Worm (Caenorhabditis elegans) whole organism, young adult: ENCODE data around the gene srbc-23.

ENCODE experiments used
- B0336.3 ChIP-seq: fragments of 200-800 bp; sonication (Bioruptor generic); IDR thresholded peaks from 2 replicates; pipeline ENCODE4 v1.3.6; 2022; ENCODE audit warnings: missing genetic modification characterization, missing compliant biosample characterization
- C06A6.2 ChIP-seq: fragments of 200-800 bp; sonication (Bioruptor generic); conservative IDR thresholded peaks from 2 replicates; pipeline ENCODE4 v1.3.6; 2022; ENCODE audit warnings: missing genetic modification characterization, missing compliant biosample characterization
- D2030.7 ChIP-seq: fragments of 200-800 bp; sonication (Bioruptor generic); IDR thresholded peaks from 2 replicates; pipeline ENCODE4 v1.3.6; 2022; ENCODE audit warnings: missing genetic modification reagents, missing genetic modification characterization, missing compliant biosample characterization
- F22D6.2 ChIP-seq: sonication (generic microtip); optimal IDR thresholded peaks from 2 replicates; lab custom pipeline; 2016; ENCODE audit warnings: mild to moderate bottlenecking, missing genetic modification characterization, missing compliant biosample characterization
- F23B12.7 ChIP-seq: sonication (generic microtip); optimal IDR thresholded peaks from 2 replicates; lab custom pipeline; 2017; ENCODE audit warnings: missing genetic modification characterization, mild to moderate bottlenecking, missing compliant biosample characterization, antibody characterized with exemption, moderate library complexity; ENCODE audit not compliant: insufficient read depth
- F37B4.10 ChIP-seq: fragments of 200-800 bp; sonication (Bioruptor generic); IDR thresholded peaks from 2 replicates; pipeline ENCODE4 v1.3.6; 2022; ENCODE audit warnings: missing genetic modification characterization, missing compliant biosample characterization
- F49E8.2 ChIP-seq: sonication (generic microtip); optimal IDR thresholded peaks from 3 replicates; lab custom pipeline; 2017; ENCODE audit warnings: missing genetic modification characterization, mild to moderate bottlenecking, missing compliant biosample characterization, antibody characterized with exemption, moderate library complexity; ENCODE audit not compliant: insufficient read depth
- F55B11.4 ChIP-seq: sonication (generic microtip); optimal IDR thresholded peaks from 2 replicates; lab custom pipeline; 2016; ENCODE audit warnings: missing compliant biosample characterization, missing genetic modification characterization, borderline replicate concordance; ENCODE audit not compliant: insufficient read depth
- F57C9.4 ChIP-seq: sonication (generic microtip); optimal IDR thresholded peaks from 2 replicates; lab custom pipeline; 2017; ENCODE audit warnings: mild to moderate bottlenecking, missing genetic modification characterization, missing compliant biosample characterization
- K12H6.12 ChIP-seq: fragments of 200-800 bp; sonication (Bioruptor generic); optimal IDR thresholded peaks from 2 replicates; lab custom pipeline; 2018; ENCODE audit warnings: mild to moderate bottlenecking, missing genetic modification characterization, missing compliant biosample characterization
- T26A5.8 ChIP-seq: sonication (generic microtip); optimal IDR thresholded peaks from 2 replicates; lab custom pipeline; 2016; ENCODE audit warnings: missing genetic modification characterization, missing compliant biosample characterization
- Y53G8AR.9 ChIP-seq: fragments of 200-800 bp; sonication (Bioruptor generic); conservative IDR thresholded peaks from 2 replicates; pipeline ENCODE4 v1.3.6; 2022; ENCODE audit warnings: missing genetic modification reagents, missing genetic modification characterization, missing compliant biosample characterization
- Y67H2A.10 ChIP-seq: fragments of 200-800 bp; sonication (Bioruptor generic); conservative IDR thresholded peaks from 2 replicates; pipeline ENCODE4 v1.3.6; 2022; ENCODE audit warnings: missing genetic modification reagents, missing genetic modification characterization, missing compliant biosample characterization
- Y79H2A.3 ChIP-seq: fragments of 200-800 bp; sonication (Bioruptor generic); conservative IDR thresholded peaks from 2 replicates; pipeline ENCODE4 v1.3.6; 2022; ENCODE audit warnings: missing genetic modification reagents, missing genetic modification characterization, missing compliant biosample characterization
- attf-5 ChIP-seq: fragments of 200-800 bp; sonication (Bioruptor generic); optimal IDR thresholded peaks from 2 replicates; lab custom pipeline; 2018; ENCODE audit warnings: mild to moderate bottlenecking, missing genetic modification characterization, missing compliant biosample characterization
- cebp-1 ChIP-seq, 2 experiments: fragments of 200-800 bp in 1 of 2; sonication (Bioruptor generic) in 1 of 2; sonication (generic microtip) in 1 of 2; IDR thresholded peaks in 1 of 2; optimal IDR thresholded peaks in 1 of 2; 2 replicates each; pipeline versions ENCODE4 v1.3.6 to Lab custom; 2017 to 2022; ENCODE audit warnings: missing compliant biosample characterization in 2 of 2, missing genetic modification characterization in 2 of 2, mild to moderate bottlenecking in 1 of 2, missing genetic modification reagents in 1 of 2, moderate library complexity in 1 of 2
- cebp-2 ChIP-seq: fragments of 200-800 bp; sonication (Bioruptor generic); IDR thresholded peaks from 2 replicates; pipeline ENCODE4 v1.3.6; 2022; ENCODE audit warnings: missing genetic modification characterization, missing compliant biosample characterization
- ceh-100 ChIP-seq: fragments of 200-800 bp; sonication (Bioruptor generic); IDR thresholded peaks from 2 replicates; pipeline ENCODE4 v1.3.6; 2022; ENCODE audit warnings: missing genetic modification reagents, missing genetic modification characterization, missing compliant biosample characterization
- ceh-91 ChIP-seq: fragments of 200-800 bp; sonication (Bioruptor generic); IDR thresholded peaks from 2 replicates; pipeline ENCODE4 v1.3.6; 2022; ENCODE audit warnings: missing genetic modification reagents, missing genetic modification characterization, missing compliant biosample characterization
- die-1 ChIP-seq: sonication (generic microtip); optimal IDR thresholded peaks from 2 replicates; lab custom pipeline; 2016; ENCODE audit warnings: missing genotype, mild to moderate bottlenecking, missing genetic modification characterization, missing compliant biosample characterization
- dox-1 ChIP-seq: fragments of 200-800 bp; sonication (Bioruptor generic); IDR thresholded peaks from 2 replicates; pipeline ENCODE4 v1.3.6; 2022; ENCODE audit warnings: missing genetic modification reagents, missing genetic modification characterization, missing compliant biosample characterization
- dpff-1 ChIP-seq: sonication (generic microtip); optimal IDR thresholded peaks from 2 replicates; lab custom pipeline; 2017; ENCODE audit warnings: mild to moderate bottlenecking, missing genetic modification characterization, missing compliant biosample characterization
- efl-1 ChIP-seq: fragments of 150-350 bp; optimal IDR thresholded peaks from 2 replicates; lab custom pipeline; 2014; ENCODE audit warnings: missing biosample characterization, missing genetic modification reagents, missing genetic modification characterization
- egl-44 ChIP-seq: fragments of 200-800 bp; sonication (Bioruptor generic); IDR thresholded peaks from 2 replicates; pipeline ENCODE4 v1.3.6; 2022; ENCODE audit warnings: missing genetic modification reagents, missing genetic modification characterization, missing compliant biosample characterization
- egrh-3 ChIP-seq: fragments of 200-800 bp; sonication (Bioruptor generic); IDR thresholded peaks from 2 replicates; pipeline ENCODE4 v1.3.6; 2022; ENCODE audit warnings: missing genetic modification reagents, missing genetic modification characterization, missing compliant biosample characterization
- fkh-3 ChIP-seq: sonication (generic microtip); optimal IDR thresholded peaks from 2 replicates; lab custom pipeline; 2016; ENCODE audit warnings: mild to moderate bottlenecking, missing genetic modification characterization, missing compliant biosample characterization
- gei-17 ChIP-seq: fragments of 200-800 bp; sonication (Bioruptor generic); optimal IDR thresholded peaks from 2 replicates; lab custom pipeline; 2018; ENCODE audit warnings: mild to moderate bottlenecking, missing genetic modification characterization, missing compliant biosample characterization
- hlh-12 ChIP-seq: sonication (generic microtip); optimal IDR thresholded peaks from 2 replicates; lab custom pipeline; 2016; ENCODE audit warnings: missing genetic modification characterization, missing compliant biosample characterization
- hrde-1 ChIP-seq: sonication (generic microtip); optimal IDR thresholded peaks from 2 replicates; lab custom pipeline; 2016; ENCODE audit warnings: missing genetic modification characterization, mild to moderate bottlenecking, missing compliant biosample characterization, moderate library complexity, missing genotype, missing genetic modification reagents, borderline replicate concordance
- let-526 ChIP-seq: fragments of 200-800 bp; sonication (Bioruptor generic); IDR thresholded peaks from 2 replicates; pipeline ENCODE4 v1.3.6; 2022; ENCODE audit warnings: missing genetic modification reagents, missing genetic modification characterization, missing compliant biosample characterization
- mel-28 ChIP-seq: sonication (generic microtip); optimal IDR thresholded peaks from 2 replicates; lab custom pipeline; 2016; ENCODE audit warnings: borderline replicate concordance, mild to moderate bottlenecking, missing genetic modification characterization, missing compliant biosample characterization
- mxl-1 ChIP-seq: sonication (generic microtip); optimal IDR thresholded peaks from 2 replicates; lab custom pipeline; 2016; ENCODE audit warnings: missing genetic modification characterization, missing compliant biosample characterization
- nfyb-1 ChIP-seq: fragments of 200-800 bp; sonication (Bioruptor generic); IDR thresholded peaks from 2 replicates; pipeline ENCODE4 v1.3.6; 2022; ENCODE audit warnings: missing genetic modification reagents, missing genetic modification characterization, missing compliant biosample characterization
- nhr-179 ChIP-seq: sonication (generic microtip); optimal IDR thresholded peaks from 2 replicates; lab custom pipeline; 2016; ENCODE audit warnings: mild to moderate bottlenecking, missing genetic modification characterization, missing compliant biosample characterization
- nhr-27 ChIP-seq: fragments of 200-800 bp; sonication (Bioruptor generic); optimal IDR thresholded peaks from 2 replicates; lab custom pipeline; 2018; ENCODE audit warnings: mild to moderate bottlenecking, missing genetic modification characterization, moderate library complexity, missing compliant biosample characterization
- pbrm-1 ChIP-seq: fragments of 200-800 bp; sonication (Bioruptor generic); IDR thresholded peaks from 2 replicates; pipeline ENCODE4 v1.3.6; 2022; ENCODE audit warnings: missing genetic modification reagents, missing genetic modification characterization, missing compliant biosample characterization
- rcor-1 ChIP-seq: fragments of 200-800 bp; sonication (Bioruptor generic); IDR thresholded peaks from 2 replicates; pipeline ENCODE4 v1.3.6; 2022; ENCODE audit warnings: missing genetic modification reagents, missing genetic modification characterization, missing compliant biosample characterization
- rec-8 ChIP-seq, 2 experiments: sonication (generic microtip); optimal IDR thresholded peaks; 2 replicates each; lab custom pipeline; 2016; ENCODE audit warnings: mild to moderate bottlenecking in 2 of 2, missing genetic modification characterization in 2 of 2, missing genetic modification reagents in 2 of 2, missing genotype in 2 of 2, missing biosample characterization in 1 of 2, missing compliant biosample characterization in 1 of 2, moderate library complexity in 1 of 2
- rpc-1 ChIP-seq, 2 experiments: fragments of 150-350 bp in 1 of 2; sonication (generic microtip) in 1 of 2; optimal IDR thresholded peaks; 2 replicates each; lab custom pipeline; 2014 to 2018; ENCODE audit warnings: missing biosample characterization in 1 of 2, missing genetic modification characterization in 1 of 2, missing genetic modification reagents in 1 of 2, missing genotype in 1 of 2
- sdz-38 ChIP-seq: sonication (generic microtip); optimal IDR thresholded peaks from 2 replicates; lab custom pipeline; 2016; ENCODE audit warnings: missing genotype, missing genetic modification characterization, missing compliant biosample characterization
- sea-2 ChIP-seq: fragments of 200-800 bp; sonication (Bioruptor generic); IDR thresholded peaks from 2 replicates; pipeline ENCODE4 v1.3.6; 2022; ENCODE audit warnings: missing genetic modification characterization, missing compliant biosample characterization
- snpc-1.3 ChIP-seq: sonication (generic microtip); optimal IDR thresholded peaks from 2 replicates; lab custom pipeline; 2017; ENCODE audit warnings: missing genetic modification characterization, mild to moderate bottlenecking, missing compliant biosample characterization, antibody characterized with exemption, moderate library complexity, missing genotype, missing genetic modification reagents; ENCODE audit not compliant: insufficient read depth
- snpc-3.4 ChIP-seq: sonication (generic microtip); optimal IDR thresholded peaks from 2 replicates; lab custom pipeline; 2017; ENCODE audit warnings: missing genetic modification characterization, mild to moderate bottlenecking, missing compliant biosample characterization, antibody characterized with exemption, moderate library complexity, missing genotype, missing genetic modification reagents
- unc-130 ChIP-seq: sonication (generic microtip); optimal IDR thresholded peaks from 2 replicates; lab custom pipeline; 2016; ENCODE audit warnings: missing genetic modification reagents, missing genetic modification characterization, missing compliant biosample characterization
- zfh-2 ChIP-seq: fragments of 200-800 bp; sonication (Bioruptor generic); conservative IDR thresholded peaks from 2 replicates; pipeline ENCODE4 v1.3.6; 2022; ENCODE audit warnings: missing genetic modification reagents, missing genetic modification characterization, missing compliant biosample characterization
- ztf-18 ChIP-seq: sonication (generic microtip); optimal IDR thresholded peaks from 2 replicates; lab custom pipeline; 2016; ENCODE audit warnings: missing genotype, mild to moderate bottlenecking, missing genetic modification characterization, missing compliant biosample characterization

srbc-23 gene

ce11 chrV:2126996-2127585 lies 26.3 kb upstream of the srbc-23 start, which contains the start of gene ldp-1 (continued):
- TF ChIP-seq ztf-18 (tag; lab: Kevin White, UChicago) (no peak), B0336.3 (GFP tag; lab: Robert Waterston, UW) (0 out of 2 replicates have a peak, but pooled peaks have one; percentile 39), gei-17 (no peak), nhr-179 (tag; lab: Kevin White, UChicago) (no peak), snpc-3.4 (tag; lab: Kevin White, UChicago) (no peak), sdz-38 (tag; lab: Kevin White, UChicago) (no peak), pbrm-1 (GFP tag; lab: Robert Waterston, UW) (0 out of 2 replicates have a peak, but pooled peaks have one; percentile 32), mel-28 (tag; lab: Kevin White, UChicago) (no peak), F22D6.2 (peak; percentile 60), hlh-12 (tag; lab: Kevin White, UChicago) (no peak), dpff-1 (tag; lab: Kevin White, UChicago) (no peak), mxl-1 (tag; lab: Kevin White, UChicago) (no peak), attf-5 (GFP tag; lab: Kevin White, UChicago) (no peak), Y53G8AR.9 (GFP tag; lab: Robert Waterston, UW) (no peak), F23B12.7 (tag; lab: Kevin White, UChicago) (no peak), ceh-91 (GFP tag; lab: Robert Waterston, UW) (peak; percentile 45; the same call in 1 of the 2 replicates), sea-2 (GFP tag; lab: Robert Waterston, UW) (no peak), unc-130 (peak; percentile 76), fkh-3 (tag; lab: Kevin White, UChicago) (no peak), K12H6.12 (tag; lab: Kevin White, UChicago) (no peak), Y79H2A.3 (no peak), egrh-3 (no peak), zfh-2 (GFP tag; lab: Robert Waterston, UW) (no peak), C06A6.2 (GFP tag; lab: Robert Waterston, UW) (no peak), rpc-1 (optimal IDR thresholded peaks at IDR 0.05; lab: Kevin White, UChicago) (no peak), rpc-1 (tag; optimal IDR thresholded peaks at IDR 0.05; lab: Kevin White, UChicago) (no peak), let-526 (GFP tag; lab: Robert Waterston, UW) (no peak), rcor-1 (GFP tag; lab: Robert Waterston, UW) (peak; percentile 46; the same call in 1 of the 2 replicates), nfyb-1 (GFP tag; lab: Robert Waterston, UW) (no peak), hrde-1 (tag; lab: Kevin White, UChicago) (no peak), nhr-27 (tag; lab: Kevin White, UChicago) (no peak), cebp-1 (GFP tag; IDR thresholded peaks at IDR 0.05; lab: Robert Waterston, UW) (no peak), cebp-1 (tag; optimal IDR thresholded peaks at IDR 0.05; lab: Kevin White, UChicago) (peak; percentile 24), die-1 (tag; lab: Kevin White, UChicago) (no peak), T26A5.8 (tag; lab: Kevin White, UChicago) (no peak), ceh-100 (GFP tag; lab: Robert Waterston, UW) (no peak), Y67H2A.10 (GFP tag; lab: Robert Waterston, UW) (no peak), snpc-1.3 (tag; lab: Kevin White, UChicago) (no peak), D2030.7 (GFP tag; lab: Robert Waterston, UW) (peak; percentile 20; the same call in 1 of the 2 replicates), F49E8.2 (tag; lab: Kevin White, UChicago) (no peak), F57C9.4 (no peak), dox-1 (peak; percentile 43; the same call in 1 of the 2 replicates), cebp-2 (GFP tag; lab: Robert Waterston, UW) (no peak), efl-1 (GFP tag; lab: Kevin White, UChicago) (peak; percentile 49), F37B4.10 (GFP tag; lab: Robert Waterston, UW) (no peak), rec-8 (tag; optimal IDR thresholded peaks at IDR 0.05; lab: Kevin White, UChicago) (peak in 1 of 2 experiments; percentile 2), F55B11.4 (tag; lab: Kevin White, UChicago) (no peak), egl-44 (GFP tag; lab: Robert Waterston, UW) (no peak)
